Worm (Caenorhabditis elegans): Measurements from ENCODE around the gene epi-1.
A peak's percentile ranks its signal among the peaks of the same experiment; 100 is the strongest.
"Not testable (repeated sequence)": the region's sequence is repeated elsewhere in the genome, so short reads cannot be mapped to it uniquely, and the experiment has no call there.

The epi-1 gene

DNA sequence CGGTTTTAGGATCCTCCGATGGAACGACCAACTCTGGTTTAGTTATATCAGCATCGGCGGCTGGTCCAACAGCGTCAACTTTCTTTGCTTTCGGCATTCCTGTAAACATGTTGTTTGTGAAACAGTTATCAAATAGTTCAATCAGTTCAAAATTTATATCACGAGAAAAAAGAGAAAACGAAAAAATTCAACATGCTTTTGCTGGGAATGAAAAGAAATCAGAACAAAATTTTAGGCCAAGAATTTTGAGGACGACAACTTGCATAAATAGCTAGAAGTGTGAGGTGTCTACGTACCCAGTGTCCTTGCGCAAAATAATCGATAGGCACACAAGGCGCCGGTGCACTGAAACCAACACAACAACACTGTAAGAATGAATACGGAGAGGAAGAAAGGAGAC is 13.8 kb downstream of the epi-1 start, which contains the start of gene K08C7.4:
K08C7.4 (minus strand) TSS at position 101 of the 400 bp plus-strand sequence.
- TF ChIP-seq egl-27 (tag; optimal IDR thresholded peaks at IDR 0.05): no peak
- TF ChIP-seq nhr-43 (tag; optimal IDR thresholded peaks at IDR 0.05; ENCODE audit: poor library complexity, severe bottlenecking): no peak
- no peak for TF ChIP-seq nhr-25 (tag; optimal IDR thresholded peaks at IDR 0.05)
- no peak for TF ChIP-seq nhr-12 (tag; optimal IDR thresholded peaks at IDR 0.05)
- TF ChIP-seq unc-39 (tag; optimal IDR thresholded peaks at IDR 0.05): no peak
- TF ChIP-seq R02D3.7 (tag; optimal IDR thresholded peaks at IDR 0.05): no peak
- TF ChIP-seq ceh-82 (tag; optimal IDR thresholded peaks at IDR 0.05): no peak
- TF ChIP-seq elt-2 (tag; optimal IDR thresholded peaks at IDR 0.05): no peak
- TF ChIP-seq fos-1 (tag; optimal IDR thresholded peaks at IDR 0.05): no peak
- TF ChIP-seq nhr-237 (tag; optimal IDR thresholded peaks at IDR 0.05): no peak
- no peak for TF ChIP-seq ZK546.5 (tag; optimal IDR thresholded peaks at IDR 0.05)
- no peak for TF ChIP-seq nhr-23 (tag; optimal IDR thresholded peaks at IDR 0.05)
- no peak for TF ChIP-seq zag-1 (tag; optimal IDR thresholded peaks at IDR 0.05)
- no peak for TF ChIP-seq pqm-1 (tag; optimal IDR thresholded peaks at IDR 0.05)
- no peak for TF ChIP-seq elt-3 (tag; optimal IDR thresholded peaks at IDR 0.05)
- no peak for TF ChIP-seq jun-1 (tag; optimal IDR thresholded peaks at IDR 0.05)
- TF ChIP-seq unc-62 (GFP tag; optimal IDR thresholded peaks at IDR 0.05): no peak
- TF ChIP-seq snpc-4 (tag; optimal IDR thresholded peaks at IDR 0.05): no peak

- TF ChIP-seq nhr-11 (tag; optimal IDR thresholded peaks at IDR 0.05) (no peak), nhr-67 (tag; optimal IDR thresholded peaks at IDR 0.05) (no peak), lin-39 (tag; optimal IDR thresholded peaks at IDR 0.05) (no peak), nhr-237 (tag; optimal IDR thresholded peaks at IDR 0.05) (no peak), ama-1 (optimal IDR thresholded peaks at IDR 0.05) (no peak), fkh-2 (tag; optimal IDR thresholded peaks at IDR 0.05) (no peak), elt-2 (tag; optimal IDR thresholded peaks at IDR 0.05) (peak; percentile 43), ceh-28 (tag; optimal IDR thresholded peaks at IDR 0.05) (no peak), ceh-82 (tag; optimal IDR thresholded peaks at IDR 0.05) (no peak), zag-1 (tag; optimal IDR thresholded peaks at IDR 0.05) (no peak), nhr-43 (tag; optimal IDR thresholded peaks at IDR 0.05; ENCODE audit: poor library complexity, severe bottlenecking) (peak; percentile 15), pha-4 (tag; optimal IDR thresholded peaks at IDR 0.05) (no peak), lsy-12 (tag; optimal IDR thresholded peaks at IDR 0.05) (no peak), nhr-23 (tag; optimal IDR thresholded peaks at IDR 0.05) (no peak), sea-2 (GFP tag; optimal IDR thresholded peaks at IDR 0.05) (no peak), lin-15B (tag; optimal IDR thresholded peaks at IDR 0.05) (no peak), nhr-76 (tag; optimal IDR thresholded peaks at IDR 0.05) (no peak), fos-1 (tag; optimal IDR thresholded peaks at IDR 0.05) (no peak), nhr-28 (tag; optimal IDR thresholded peaks at IDR 0.05) (no peak), snpc-4 (tag; optimal IDR thresholded peaks at IDR 0.05) (no peak), jun-1 (tag; optimal IDR thresholded peaks at IDR 0.05) (peak; percentile 81), skn-1 (tag; optimal IDR thresholded peaks at IDR 0.05) (no peak), ztf-4 (tag; optimal IDR thresholded peaks at IDR 0.05) (no peak), pqm-1 (tag; optimal IDR thresholded peaks at IDR 0.05) (peak; percentile 91), mdl-1 (tag; optimal IDR thresholded peaks at IDR 0.05) (peak; percentile 29), ztf-11 (tag; optimal IDR thresholded peaks at IDR 0.05) (no peak)
Measured at ce11 chrIV:10682155-10682749, 15.6 kb downstream of the epi-1 start, which contains the start of gene fmo-2. TSS of gene fmo-2 (plus strand) at chrIV:10682524.

DNA sequence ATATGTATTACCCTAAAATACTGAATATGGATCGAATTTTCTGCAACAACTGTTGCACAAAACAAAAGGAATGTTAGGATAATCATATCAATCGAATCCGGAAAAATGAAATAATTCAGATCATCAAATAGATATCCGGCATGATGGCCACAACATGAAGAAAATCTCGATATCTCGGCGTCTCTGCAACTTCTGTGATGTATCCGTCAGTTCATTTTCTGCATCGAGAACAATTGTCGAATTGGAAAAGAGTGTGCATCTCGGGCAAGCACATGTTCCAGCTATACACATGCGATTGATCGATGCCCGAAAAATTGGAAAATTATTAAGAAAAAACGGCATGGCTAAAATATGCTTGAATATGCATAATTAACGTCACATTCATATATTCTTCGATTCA is 19.1 kb downstream of the epi-1 start, which contains the start of the genes K08C7.6 and R102.1:
K08C7.6 (minus strand) TSS at position 101 of the 400 bp plus-strand sequence.
R102.1 (plus strand) TSS at position 291 of the 400 bp plus-strand sequence.
- TF ChIP-seq nhr-11 (tag; optimal IDR thresholded peaks at IDR 0.05): no peak
- no peak for TF ChIP-seq elt-3 (tag; optimal IDR thresholded peaks at IDR 0.05)
- no peak for TF ChIP-seq nhr-77 (tag; optimal IDR thresholded peaks at IDR 0.05)
- no peak for TF ChIP-seq jun-1 (tag; optimal IDR thresholded peaks at IDR 0.05)
- no peak for TF ChIP-seq tbx-2 (tag; optimal IDR thresholded peaks at IDR 0.05)
- no peak for TF ChIP-seq elt-1 (tag; optimal IDR thresholded peaks at IDR 0.05)

- not testable (repeated sequence) for TF ChIP-seq mdl-1, lin-15B, snpc-4 (tag; optimal IDR thresholded peaks at IDR 0.05)
Measured at ce11 chrIV:10687307-10687706, 20.7 kb downstream of the epi-1 start, which contains the start of gene R102.2. TSS of gene R102.2 (plus strand) at chrIV:10687607.
